Fruit fly (Drosophila melanogaster) whole organism: Measurements from ENCODE around the gene NijC.

Experiments used
- CG8478 ChIP-seq: fragments of >200 bp; optimal IDR thresholded peaks from 2 replicates; lab custom pipeline; 2018; ENCODE audit warnings: inconsistent platforms
- Dll ChIP-seq: fragments of >200 bp; optimal IDR thresholded peaks from 2 replicates; lab custom pipeline; 2017
- EcR ChIP-seq, 2 experiments: fragments of >200 bp; optimal IDR thresholded peaks; 2 replicates each; lab custom pipeline; 2017; ENCODE audit warnings: missing biosample characterization in 2 of 2, missing genetic modification characterization in 2 of 2, missing genetic modification reagents in 2 of 2
- pan ChIP-seq: fragments of >200 bp; optimal IDR thresholded peaks from 2 replicates; lab custom pipeline; 2017
- psq ChIP-seq: fragments of >200 bp; optimal IDR thresholded peaks from 2 replicates; lab custom pipeline; 2017
- usp ChIP-seq: fragments of >200 bp; optimal IDR thresholded peaks from 2 replicates; lab custom pipeline; 2017; ENCODE audit warnings: missing biosample characterization, missing genetic modification characterization, mixed read lengths

NijC gene

dm6 chr3R:12716894-12717293 lies 22.0 kb downstream of the NijC start:
- no peak for TF ChIP-seq pan (lab: Kevin White, UChicago)
- TF ChIP-seq usp, result no peak
- TF ChIP-seq Dll (lab: Kevin White, UChicago), result no peak
- no peak for TF ChIP-seq CG8478 (lab: Kevin White, UChicago)
- no peak for TF ChIP-seq psq (lab: Kevin White, UChicago)
- TF ChIP-seq EcR (GFP tag; optimal IDR thresholded peaks at IDR 0.05; lab: Kevin White, UChicago), result no peak

dm6 chr3R:12717588-12718535 lies 22.9 kb downstream of the NijC start:
- no peak for TF ChIP-seq Dll (lab: Kevin White, UChicago)

- TF ChIP-seq Dll (lab: Kevin White, UChicago), result no peak
- TF ChIP-seq psq (lab: Kevin White, UChicago), result no peak
- TF ChIP-seq EcR (GFP tag; optimal IDR thresholded peaks at IDR 0.05; lab: Kevin White, UChicago), result no peak
Measured at dm6 chr3R:12718536-12719033, 23.7 kb downstream of the NijC start.

- TF ChIP-seq CG8478 (lab: Kevin White, UChicago) (no peak), Dll (lab: Kevin White, UChicago) (no peak), pan (lab: Kevin White, UChicago) (no peak), usp (no peak), psq (lab: Kevin White, UChicago) (no peak), EcR (GFP tag; optimal IDR thresholded peaks at IDR 0.05; lab: Kevin White, UChicago) (no peak)
Measured at dm6 chr3R:12719627-12720343, 24.9 kb downstream of the NijC start.

dm6 chr3R:12720344-12721200 lies 25.6 kb downstream of the NijC start:
- TF ChIP-seq pan (lab: Kevin White, UChicago) (no peak), usp (no peak), EcR (GFP tag; optimal IDR thresholded peaks at IDR 0.05; lab: Kevin White, UChicago) (no peak), Dll (lab: Kevin White, UChicago) (no peak)

dm6 chr3R:12722392-12722914 lies 27.5 kb downstream of the NijC start, which contains the start of gene Men:
TSS of gene Men (minus strand) at chr3R:12722442.
- TF ChIP-seq psq (lab: Kevin White, UChicago), result no peak
- TF ChIP-seq EcR (GFP tag; optimal IDR thresholded peaks at IDR 0.05; lab: Kevin White, UChicago), result no peak
- no peak for TF ChIP-seq CG8478 (lab: Kevin White, UChicago)
- no peak for TF ChIP-seq Dll (lab: Kevin White, UChicago)
- no peak for TF ChIP-seq pan (lab: Kevin White, UChicago)
- TF ChIP-seq usp, result no peak

- TF ChIP-seq usp (no peak), CG8478 (lab: Kevin White, UChicago) (no peak), Dll (lab: Kevin White, UChicago) (no peak), pan (lab: Kevin White, UChicago) (no peak), EcR (GFP tag; optimal IDR thresholded peaks at IDR 0.05; lab: Kevin White, UChicago) (no peak), psq (lab: Kevin White, UChicago) (no peak)
Measured at dm6 chr3R:12723759-12724158, 28.8 kb downstream of the NijC start.

- TF ChIP-seq EcR (GFP tag; optimal IDR thresholded peaks at IDR 0.05; lab: Kevin White, UChicago), result no peak
- no peak for TF ChIP-seq CG8478 (lab: Kevin White, UChicago)
- TF ChIP-seq Dll (lab: Kevin White, UChicago), result no peak
- TF ChIP-seq usp, result no peak
- no peak for TF ChIP-seq pan (lab: Kevin White, UChicago)
- TF ChIP-seq psq (lab: Kevin White, UChicago), result no peak
Measured at dm6 chr3R:12727944-12728649, 33.2 kb downstream of the NijC start.

- TF ChIP-seq psq (lab: Kevin White, UChicago), result no peak
- no peak for TF ChIP-seq pan (lab: Kevin White, UChicago)
- no peak for TF ChIP-seq usp
- TF ChIP-seq CG8478 (lab: Kevin White, UChicago), result no peak
- no peak for TF ChIP-seq Dll (lab: Kevin White, UChicago)
- TF ChIP-seq EcR (GFP tag; optimal IDR thresholded peaks at IDR 0.05; lab: Kevin White, UChicago), result no peak
Measured at dm6 chr3R:12739247-12739646, 44.3 kb downstream of the NijC start, which contains the start of gene Ugt37A2. TSS of gene Ugt37A2 (plus strand) at chr3R:12739642.

- TF ChIP-seq psq (lab: Kevin White, UChicago) (no peak), CG8478 (lab: Kevin White, UChicago) (no peak), EcR (GFP tag; optimal IDR thresholded peaks at IDR 0.05; lab: Kevin White, UChicago) (no peak), Dll (lab: Kevin White, UChicago) (no peak), usp (no peak), pan (lab: Kevin White, UChicago) (no peak)
Measured at dm6 chr3R:12743580-12743979, 48.7 kb downstream of the NijC start, which contains the start of gene Ugt37A3. TSS of gene Ugt37A3 (minus strand) at chr3R:12743680.
